Worm (Caenorhabditis elegans): ENCODE measurements around the gene C38C6.3.

ce11 chrII:14627330-14627729 lies 5.6 kb upstream of the C38C6.3 start, which contains the start of gene tag-297:
- TF ChIP-seq ceh-82 (tag; optimal IDR thresholded peaks at IDR 0.05) (no peak), unc-62 (GFP tag; optimal IDR thresholded peaks at IDR 0.05) (no peak), lin-35 (GFP tag; optimal IDR thresholded peaks at IDR 0.05) (no peak), nhr-47 (tag; optimal IDR thresholded peaks at IDR 0.05) (no peak), elt-2 (tag; optimal IDR thresholded peaks at IDR 0.05) (no peak), rnt-1 (tag; optimal IDR thresholded peaks at IDR 0.05) (no peak), pax-3 (tag; optimal IDR thresholded peaks at IDR 0.05) (no peak), blmp-1 (tag; optimal IDR thresholded peaks at IDR 0.05) (no peak), snpc-4 (tag; optimal IDR thresholded peaks at IDR 0.05) (no peak), ceh-8 (GFP tag; optimal IDR thresholded peaks at IDR 0.05) (no peak), nhr-76 (tag; optimal IDR thresholded peaks at IDR 0.05) (no peak), mep-1 (tag; optimal IDR thresholded peaks at IDR 0.05) (no peak)
